Worm (Caenorhabditis elegans): Measurements from ENCODE around the gene C31G12.3.

The C31G12.3 gene

DNA sequence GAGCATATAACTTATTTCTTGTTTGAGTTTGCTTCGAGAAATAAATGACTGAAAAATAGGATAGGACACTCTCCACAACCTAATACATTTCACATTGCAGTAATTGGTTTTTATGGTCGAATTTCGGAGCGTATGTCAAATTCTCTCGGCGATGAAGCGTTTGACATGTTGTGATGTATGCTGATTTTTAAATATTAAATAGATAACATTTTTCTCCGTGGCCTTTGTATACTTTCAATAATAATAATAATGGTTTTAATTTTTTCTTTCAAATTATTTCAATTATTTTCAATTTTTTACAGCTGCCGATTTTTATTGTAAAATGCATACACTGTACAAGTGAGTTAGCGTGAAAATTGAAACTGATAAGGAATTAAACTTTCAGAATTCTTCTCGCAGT is 38.9 kb upstream of the C31G12.3 start, which contains the start of gene C14A6.3:
C14A6.3 (plus strand) TSS at position 301 of the 400 bp plus-strand sequence.
- no peak for TF ChIP-seq lsy-12 (tag; optimal IDR thresholded peaks at IDR 0.05)
- no peak for TF ChIP-seq fkh-2 (tag; optimal IDR thresholded peaks at IDR 0.05)
- TF ChIP-seq skn-1 (tag; optimal IDR thresholded peaks at IDR 0.05), result no peak
- TF ChIP-seq hmg-11 (tag; optimal IDR thresholded peaks at IDR 0.05), result no peak

DNA sequence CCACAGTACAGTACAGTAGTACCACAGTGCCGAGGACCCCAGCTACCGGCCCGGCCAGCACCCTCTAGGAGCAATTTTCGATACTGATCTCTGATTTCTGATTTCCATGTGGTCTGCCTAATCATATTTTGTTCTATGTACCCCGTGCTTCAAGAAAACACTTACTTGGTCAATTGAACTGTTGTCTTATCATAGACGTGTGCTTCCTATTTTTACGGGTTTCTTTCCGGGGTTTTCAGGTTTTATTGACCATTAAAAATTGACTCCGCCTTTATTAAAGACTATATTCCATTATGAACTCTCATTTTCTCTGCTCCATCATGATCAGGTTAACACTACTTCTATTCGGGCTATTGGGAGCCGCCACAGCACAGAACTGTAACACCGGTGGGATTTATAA is 27.3 kb upstream of the C31G12.3 start, which contains the start of gene clec-48:
clec-48 (plus strand) TSS at position 320 of the 400 bp plus-strand sequence.
- TF ChIP-seq fos-1 (tag; optimal IDR thresholded peaks at IDR 0.05), result no peak
- peak; percentile 50 for TF ChIP-seq elt-2 (tag; optimal IDR thresholded peaks at IDR 0.05)
- TF ChIP-seq fkh-10 (GFP tag; optimal IDR thresholded peaks at IDR 0.05), result no peak
- TF ChIP-seq egl-5 (tag; optimal IDR thresholded peaks at IDR 0.05), result no peak
- no peak for TF ChIP-seq nhr-76 (tag; optimal IDR thresholded peaks at IDR 0.05)
- TF ChIP-seq elt-1 (tag; optimal IDR thresholded peaks at IDR 0.05), result no peak
- TF ChIP-seq unc-62 (GFP tag; optimal IDR thresholded peaks at IDR 0.05), result no peak
- no peak for TF ChIP-seq mml-1 (tag; optimal IDR thresholded peaks at IDR 0.05)
- TF ChIP-seq daf-12 (tag; optimal IDR thresholded peaks at IDR 0.05), result no peak
- no peak for TF ChIP-seq ceh-16 (tag; optimal IDR thresholded peaks at IDR 0.05)
- TF ChIP-seq pqm-1 (tag; optimal IDR thresholded peaks at IDR 0.05), result peak; percentile 66
- no peak for TF ChIP-seq nhr-77 (tag; optimal IDR thresholded peaks at IDR 0.05)

DNA sequence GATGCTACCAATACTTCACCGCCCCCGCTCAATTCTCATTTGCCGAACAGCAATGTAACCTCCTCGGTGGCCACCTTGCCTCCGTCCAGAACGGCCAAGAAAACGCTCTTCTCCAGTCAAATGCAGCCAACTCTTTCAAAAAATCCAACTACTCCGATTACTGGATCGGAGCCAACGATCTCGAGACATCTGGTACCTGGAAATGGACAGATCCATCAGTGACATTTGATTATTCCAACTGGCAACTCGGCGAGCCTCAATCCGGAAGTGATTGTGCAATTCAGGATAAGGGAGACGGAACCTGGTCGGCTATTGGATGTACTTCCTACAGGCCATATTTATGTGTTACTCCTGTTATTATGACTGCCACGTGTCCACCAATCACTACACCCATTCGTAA is 26.8 kb upstream of the C31G12.3 start:
- TF ChIP-seq pqm-1 (tag; optimal IDR thresholded peaks at IDR 0.05), result no peak
- no peak for TF ChIP-seq mml-1 (tag; optimal IDR thresholded peaks at IDR 0.05)
- TF ChIP-seq ztf-4 (tag; optimal IDR thresholded peaks at IDR 0.05), result no peak
- TF ChIP-seq aly-2 (tag; optimal IDR thresholded peaks at IDR 0.05), result no peak
- TF ChIP-seq ceh-16 (tag; optimal IDR thresholded peaks at IDR 0.05), result no peak
- no peak for TF ChIP-seq nhr-28 (tag; optimal IDR thresholded peaks at IDR 0.05)
- TF ChIP-seq mdl-1 (tag; optimal IDR thresholded peaks at IDR 0.05), result no peak
- TF ChIP-seq nhr-11 (tag; optimal IDR thresholded peaks at IDR 0.05), result no peak
- TF ChIP-seq unc-62 (GFP tag; optimal IDR thresholded peaks at IDR 0.05), result no peak
- no peak for TF ChIP-seq unc-39 (tag; optimal IDR thresholded peaks at IDR 0.05)
- no peak for TF ChIP-seq elt-2 (tag; optimal IDR thresholded peaks at IDR 0.05)
- no peak for TF ChIP-seq elt-3 (tag; optimal IDR thresholded peaks at IDR 0.05)
- TF ChIP-seq ztf-11 (tag; optimal IDR thresholded peaks at IDR 0.05), result no peak

DNA sequence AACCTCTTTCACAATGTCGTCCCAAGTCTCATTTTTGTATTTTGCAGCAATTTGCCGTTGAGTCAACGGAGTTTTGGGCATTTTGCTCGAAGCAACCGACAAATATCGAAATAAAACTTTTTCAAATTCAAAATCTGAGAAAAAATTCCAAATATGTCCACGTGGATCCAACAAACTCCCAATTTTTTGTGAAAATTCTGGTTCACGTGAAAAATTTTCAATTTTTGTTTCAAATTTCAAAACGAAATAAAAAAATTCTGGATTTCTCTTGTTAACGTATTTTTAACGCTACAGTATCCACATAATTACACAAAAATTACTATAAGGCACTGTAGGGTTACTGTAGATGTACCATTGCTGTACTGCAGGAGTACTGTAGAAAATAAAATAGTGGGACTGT is 23.8 kb upstream of the C31G12.3 start, which contains the start of gene C14A6.13:
C14A6.13 (minus strand) TSS at position 101 of the 400 bp plus-strand sequence.
- no peak for TF ChIP-seq nhr-237 (tag; optimal IDR thresholded peaks at IDR 0.05)
- no peak for TF ChIP-seq fkh-10 (GFP tag; optimal IDR thresholded peaks at IDR 0.05)
- TF ChIP-seq pqm-1 (tag; optimal IDR thresholded peaks at IDR 0.05), result no peak
- no peak for TF ChIP-seq R02D3.7 (tag; optimal IDR thresholded peaks at IDR 0.05)
- no peak for TF ChIP-seq sea-2 (GFP tag; optimal IDR thresholded peaks at IDR 0.05)
- TF ChIP-seq nhr-11 (tag; optimal IDR thresholded peaks at IDR 0.05), result no peak
- TF ChIP-seq nhr-25 (tag; optimal IDR thresholded peaks at IDR 0.05), result no peak
- TF ChIP-seq pha-4 (tag; optimal IDR thresholded peaks at IDR 0.05), result no peak
- TF ChIP-seq tbx-2 (tag; optimal IDR thresholded peaks at IDR 0.05), result no peak
- no peak for TF ChIP-seq nhr-67 (tag; optimal IDR thresholded peaks at IDR 0.05)
- no peak for TF ChIP-seq ztf-4 (tag; optimal IDR thresholded peaks at IDR 0.05)

DNA sequence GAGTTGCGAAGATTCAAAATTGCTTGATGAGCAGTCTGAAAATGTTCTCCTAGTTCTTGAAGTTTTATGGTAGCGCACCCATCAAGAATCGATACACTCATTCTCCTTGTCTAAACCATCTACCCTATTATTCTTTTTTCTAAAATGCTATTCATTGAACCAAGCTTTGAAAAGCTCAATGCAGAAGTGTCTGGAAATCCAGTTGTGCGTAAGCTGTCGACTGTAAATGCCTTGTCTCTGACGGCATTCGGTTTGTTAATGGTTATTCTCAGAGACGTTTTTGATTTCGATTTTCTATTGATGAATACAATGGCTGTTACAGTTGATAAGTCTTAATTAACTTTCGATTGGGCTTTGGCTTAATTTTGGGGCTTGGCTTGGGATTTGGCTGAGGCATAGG is 22.4 kb upstream of the C31G12.3 start, which contains the start of gene C14A6.12:
C14A6.12 (minus strand) TSS at position 101 of the 400 bp plus-strand sequence.
- no peak for TF ChIP-seq jun-1 (tag; optimal IDR thresholded peaks at IDR 0.05)
- no peak for TF ChIP-seq pqm-1 (tag; optimal IDR thresholded peaks at IDR 0.05)
- TF ChIP-seq ama-1 (optimal IDR thresholded peaks at IDR 0.05), result no peak
- TF ChIP-seq unc-62 (GFP tag; optimal IDR thresholded peaks at IDR 0.05), result no peak
- TF ChIP-seq skn-1 (tag; optimal IDR thresholded peaks at IDR 0.05), result no peak
- TF ChIP-seq lin-39 (tag; optimal IDR thresholded peaks at IDR 0.05), result no peak
- TF ChIP-seq fkh-10 (GFP tag; optimal IDR thresholded peaks at IDR 0.05), result no peak
- TF ChIP-seq ceh-82 (tag; optimal IDR thresholded peaks at IDR 0.05), result no peak
- no peak for TF ChIP-seq eor-1 (tag; optimal IDR thresholded peaks at IDR 0.05)
- TF ChIP-seq ceh-28 (tag; optimal IDR thresholded peaks at IDR 0.05), result no peak
- no peak for TF ChIP-seq R02D3.7 (tag; optimal IDR thresholded peaks at IDR 0.05)
- TF ChIP-seq ceh-9 (tag; optimal IDR thresholded peaks at IDR 0.05), result no peak
- no peak for TF ChIP-seq lsy-12 (tag; optimal IDR thresholded peaks at IDR 0.05)
- no peak for TF ChIP-seq aly-2 (tag; optimal IDR thresholded peaks at IDR 0.05)
- TF ChIP-seq unc-39 (tag; optimal IDR thresholded peaks at IDR 0.05), result no peak
- no peak for TF ChIP-seq fos-1 (tag; optimal IDR thresholded peaks at IDR 0.05)
- no peak for TF ChIP-seq nfya-1 (tag; optimal IDR thresholded peaks at IDR 0.05; ENCODE audit: insufficient read depth)
- TF ChIP-seq nhr-23 (tag; optimal IDR thresholded peaks at IDR 0.05), result no peak
